Fruit fly (Drosophila melanogaster) whole organism, embryonic: ENCODE results near the gene CG17572.

Source experiments
- CG1024 ChIP-seq: fragments of 200-800 bp; sonication (Bioruptor generic); IDR thresholded peaks from 2 replicates; pipeline ENCODE4 v1.3.6; 2022; ENCODE audit warnings: missing biosample characterization, missing genetic modification characterization
- CG12236 ChIP-seq: fragments of 200-800 bp; sonication (Bioruptor generic); optimal IDR thresholded peaks from 2 replicates; lab custom pipeline; 2016; ENCODE audit warnings: missing biosample characterization, missing genetic modification characterization
- CG13894 ChIP-seq: fragments of 200-800 bp; sonication (Bioruptor generic); optimal IDR thresholded peaks from 3 replicates; lab custom pipeline; 2018; ENCODE audit warnings: missing biosample characterization, mild to moderate bottlenecking, missing genetic modification characterization, moderate library complexity
- Hr39 ChIP-seq: fragments of >200 bp; optimal IDR thresholded peaks from 2 replicates; lab custom pipeline; 2017
- pb ChIP-seq: fragments of 200-800 bp; sonication (Bioruptor generic); optimal IDR thresholded peaks from 3 replicates; lab custom pipeline; 2016; ENCODE audit warnings: missing biosample characterization, missing genetic modification characterization

DNA sequence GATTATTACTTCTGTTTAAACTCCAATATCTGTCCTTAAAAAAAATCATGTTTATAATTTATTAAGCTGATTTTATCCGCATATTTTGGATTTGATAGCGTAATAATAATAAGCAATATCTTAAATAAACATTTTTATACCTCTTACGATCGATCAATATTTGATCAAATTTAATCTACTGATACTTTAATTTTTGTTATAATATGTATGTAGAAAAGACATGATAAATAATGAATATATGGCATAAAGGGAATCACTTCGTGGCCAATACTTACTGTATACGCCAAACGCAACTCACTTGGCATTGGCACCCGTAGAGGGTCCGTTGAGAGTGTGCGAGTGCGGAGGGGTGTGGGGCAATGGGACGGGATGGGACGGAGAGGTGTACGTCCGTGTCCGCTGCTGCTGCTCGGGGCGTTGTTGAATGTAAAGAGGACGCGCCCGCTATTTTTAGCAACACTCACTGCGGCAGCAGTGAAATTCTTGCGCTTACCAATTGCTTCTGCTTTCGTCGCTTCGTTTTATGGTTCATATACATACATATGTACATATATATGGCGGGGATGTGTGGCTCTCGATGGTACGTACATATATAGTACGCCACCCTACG lies 37.7 kb downstream of the CG17572 start:
- TF ChIP-seq pb (GFP tag; lab: Kevin White, UChicago) (no peak), CG1024 (GFP tag; lab: Robert Waterston, UW) (no peak), CG12236 (GFP tag; lab: Kevin White, UChicago) (no peak), CG13894 (tag; lab: Kevin White, UChicago) (no peak), Hr39 (lab: Kevin White, UChicago) (no peak)
